Worm (Caenorhabditis elegans): ENCODE measurements around the gene Y57G11C.46.
"Not testable (repeated sequence)": the region's sequence is repeated elsewhere in the genome, so short reads cannot be mapped to it uniquely, and the experiment has no call there.

The Y57G11C.46 gene

DNA sequence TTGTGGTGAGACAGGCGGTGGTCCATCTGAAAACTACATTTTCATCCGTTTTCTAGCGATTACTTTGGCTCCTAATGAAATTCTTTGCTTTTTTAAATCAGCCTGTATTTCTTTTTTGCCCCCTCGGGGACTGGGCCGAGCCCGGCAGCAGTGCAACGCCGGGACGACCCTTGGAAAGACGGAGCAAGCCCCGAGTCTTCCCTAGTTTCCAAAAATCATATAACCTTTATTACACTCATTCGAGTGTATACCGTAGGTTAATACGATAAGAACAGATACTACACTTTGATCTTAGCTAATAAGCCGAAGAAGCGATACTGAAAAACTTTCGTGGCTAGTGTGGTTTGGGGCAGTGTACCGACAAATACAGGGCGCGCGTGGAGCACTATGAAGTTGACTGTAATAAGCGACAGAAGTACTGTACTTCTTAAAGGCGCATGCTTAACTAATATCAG lies 51.4 kb downstream of the Y57G11C.46 start (continued):
- no peak for TF ChIP-seq madf-5 (GFP tag; IDR thresholded peaks at IDR 0.05)
- no peak for TF ChIP-seq gei-8 (GFP tag; optimal IDR thresholded peaks at IDR 0.05)
- TF ChIP-seq nhr-6 (tag; optimal IDR thresholded peaks at IDR 0.05), result no peak
- TF ChIP-seq ceh-20 (GFP tag; IDR thresholded peaks at IDR 0.05), result no peak
- TF ChIP-seq zag-1 (tag; optimal IDR thresholded peaks at IDR 0.05), result no peak
- no peak for TF ChIP-seq mxl-3 (GFP tag; optimal IDR thresholded peaks at IDR 0.05)
- TF ChIP-seq Y48G9A.11 (GFP tag; IDR thresholded peaks at IDR 0.05), result peak; percentile 71
- TF ChIP-seq F49E8.2 (tag; optimal IDR thresholded peaks at IDR 0.05; ENCODE audit: borderline replicate concordance), result peak; percentile 97
- no peak for TF ChIP-seq lir-3 (tag; optimal IDR thresholded peaks at IDR 0.05)
- TF ChIP-seq zfp-2 (tag; optimal IDR thresholded peaks at IDR 0.05), result no peak
- peak; percentile 99 for TF ChIP-seq snpc-1.2 (GFP tag; IDR thresholded peaks at IDR 0.05)
- TF ChIP-seq lin-15B (tag; optimal IDR thresholded peaks at IDR 0.05), result no peak
- TF ChIP-seq saeg-2 (GFP tag; IDR thresholded peaks at IDR 0.05), result no peak
- no peak for TF ChIP-seq mxl-2 (GFP tag; conservative IDR thresholded peaks at IDR 0.05)
- no peak for TF ChIP-seq mep-1 (tag; optimal IDR thresholded peaks at IDR 0.05)
- no peak for TF ChIP-seq lsy-2 (tag; optimal IDR thresholded peaks at IDR 0.05)
- TF ChIP-seq zip-11 (GFP tag; IDR thresholded peaks at IDR 0.05), result no peak
- TF ChIP-seq hlh-11 (tag; optimal IDR thresholded peaks at IDR 0.05), result no peak
- TF ChIP-seq ztf-11 (tag; optimal IDR thresholded peaks at IDR 0.05), result no peak
- TF ChIP-seq pha-4 (GFP tag; IDR thresholded peaks at IDR 0.05), result peak; percentile 48
- no peak for TF ChIP-seq pha-4 (tag; optimal IDR thresholded peaks at IDR 0.05)
- TF ChIP-seq dve-1 (tag; optimal IDR thresholded peaks at IDR 0.05; ENCODE audit: insufficient read depth), result no peak
- no peak for TF ChIP-seq ctbp-1 (GFP tag; IDR thresholded peaks at IDR 0.05)

DNA sequence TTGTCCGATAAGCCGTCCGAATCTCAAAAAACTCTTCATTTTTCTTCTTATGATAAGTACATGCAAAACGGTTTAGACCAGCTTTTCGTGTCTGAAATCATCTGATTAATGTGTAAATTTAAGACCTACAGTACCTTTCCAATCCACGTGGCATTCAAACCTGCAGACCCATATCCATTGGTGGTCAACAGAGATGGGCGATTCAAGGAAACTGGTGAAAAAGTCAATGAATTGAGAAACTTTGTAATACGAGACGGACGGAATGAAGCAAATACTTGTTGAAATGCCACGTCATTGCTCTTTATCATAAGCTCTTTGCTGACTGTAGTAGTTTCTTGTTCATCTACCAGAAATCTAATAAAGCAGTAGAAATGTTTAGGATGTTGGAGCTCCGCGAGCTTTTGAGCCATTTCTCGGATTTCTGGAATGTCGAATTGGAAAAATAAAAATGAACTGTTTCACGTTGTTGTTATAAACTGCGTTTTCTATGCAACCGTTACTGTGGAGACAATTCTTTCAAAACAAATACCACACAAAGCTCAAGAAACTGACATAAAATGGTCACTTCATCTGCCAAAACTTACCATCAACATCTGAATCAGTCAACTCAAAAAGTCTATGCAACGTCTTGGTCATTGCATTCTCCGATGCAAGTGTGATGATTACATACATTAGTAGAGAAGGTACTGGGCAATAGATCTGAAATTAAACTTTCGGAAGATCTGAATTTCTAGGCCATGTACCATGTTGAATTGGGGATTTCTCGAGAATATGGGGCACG lies 52.1 kb downstream of the Y57G11C.46 start:
- TF ChIP-seq daf-16 (GFP tag; optimal IDR thresholded peaks at IDR 0.05) (no peak), daf-16 (tag; optimal IDR thresholded peaks at IDR 0.05) (peak; percentile 23), saeg-2 (GFP tag; IDR thresholded peaks at IDR 0.05) (no peak), aha-1 (tag) (peak; percentile 86)

DNA sequence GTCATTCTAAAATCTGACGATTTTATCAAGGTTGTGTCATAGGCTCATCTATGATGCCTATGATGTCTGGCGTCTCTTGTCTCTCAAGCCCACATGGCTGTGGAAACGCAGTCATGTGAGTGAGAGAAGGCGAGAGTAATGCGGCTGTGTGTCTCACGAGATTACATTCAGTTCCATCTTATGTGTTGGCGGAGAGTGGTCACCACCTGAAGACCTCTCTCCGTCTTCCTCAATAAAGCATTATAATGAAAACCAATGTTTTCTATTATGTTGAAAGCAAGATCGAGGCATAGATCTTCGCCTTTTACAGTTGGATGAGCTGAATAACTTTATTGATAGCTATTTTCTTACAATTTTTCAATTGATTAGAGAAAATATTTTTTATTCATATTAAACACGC lies 52.8 kb downstream of the Y57G11C.46 start:
- TF ChIP-seq lsy-2 (tag; optimal IDR thresholded peaks at IDR 0.05) (peak in 1 of 2 experiments; percentile 40), mdl-1 (tag; optimal IDR thresholded peaks at IDR 0.05) (peak; percentile 51 to 90), madf-9 (GFP tag; conservative IDR thresholded peaks at IDR 0.05) (0 out of 2 replicates have a peak, but pooled peaks have one; percentile 25), hmg-1.1 (GFP tag; IDR thresholded peaks at IDR 0.05) (peak; percentile 84; the same call in 1 of the 2 replicates), ctbp-1 (GFP tag; IDR thresholded peaks at IDR 0.05) (0 out of 2 replicates have a peak, but pooled peaks have one; percentile 18), hlh-11 (tag; optimal IDR thresholded peaks at IDR 0.05) (peak; percentile 80), dve-1 (tag; optimal IDR thresholded peaks at IDR 0.05; ENCODE audit: insufficient read depth) (peak; percentile 62), mxl-2 (GFP tag; conservative IDR thresholded peaks at IDR 0.05) (0 out of 2 replicates have a peak, but pooled peaks have one; percentile 44), mep-1 (tag; optimal IDR thresholded peaks at IDR 0.05) (peak; percentile 36), nhr-28 (tag; optimal IDR thresholded peaks at IDR 0.05) (peak; percentile 33), dmd-6 (GFP tag; IDR thresholded peaks at IDR 0.05) (peak; percentile 66), hif-1 (tag; optimal IDR thresholded peaks at IDR 0.05) (peak in 1 of 2 experiments; percentile 17), T20F7.1 (GFP tag; optimal IDR thresholded peaks at IDR 0.05) (peak; percentile 63), mxl-3 (GFP tag; optimal IDR thresholded peaks at IDR 0.05) (peak; percentile 69), unc-62 (GFP tag; optimal IDR thresholded peaks at IDR 0.05 in 1 of 2) (peak in 1 of 2 experiments; percentile 96), saeg-2 (GFP tag; IDR thresholded peaks at IDR 0.05) (0 out of 2 replicates have a peak, but pooled peaks have one; percentile 44), lin-38 (GFP tag; IDR thresholded peaks at IDR 0.05) (peak; percentile 51), hlh-30 (tag; optimal IDR thresholded peaks at IDR 0.05; ENCODE audit: insufficient read depth) (peak; percentile 97), nhr-11 (tag; optimal IDR thresholded peaks at IDR 0.05) (peak; percentile 39), daf-19 (GFP tag; conservative IDR thresholded peaks at IDR 0.05) (0 out of 2 replicates have a peak, but pooled peaks have one; percentile 43)
- not testable (repeated sequence) for TF ChIP-seq unc-62 (tag; optimal IDR thresholded peaks at IDR 0.05)
